Worm (Caenorhabditis elegans): Measurements from ENCODE around the gene F54E2.1.

- TF ChIP-seq ceh-36 (tag; optimal IDR thresholded peaks at IDR 0.05): no peak
- TF ChIP-seq hnd-1 (tag; optimal IDR thresholded peaks at IDR 0.05): no peak
- no peak for TF ChIP-seq F13C5.2 (tag; optimal IDR thresholded peaks at IDR 0.05)
- TF ChIP-seq flt-1 (GFP tag; IDR thresholded peaks at IDR 0.05): no peak
- no peak for TF ChIP-seq tra-4 (tag; optimal IDR thresholded peaks at IDR 0.05)
Measured at ce11 chrV:2818117-2818516, 7.9 kb downstream of the F54E2.1 start, which contains the start of gene srt-34.
